Worm (Caenorhabditis elegans): ENCODE results near the gene C50C3.19.

C50C3.19 gene

DNA sequence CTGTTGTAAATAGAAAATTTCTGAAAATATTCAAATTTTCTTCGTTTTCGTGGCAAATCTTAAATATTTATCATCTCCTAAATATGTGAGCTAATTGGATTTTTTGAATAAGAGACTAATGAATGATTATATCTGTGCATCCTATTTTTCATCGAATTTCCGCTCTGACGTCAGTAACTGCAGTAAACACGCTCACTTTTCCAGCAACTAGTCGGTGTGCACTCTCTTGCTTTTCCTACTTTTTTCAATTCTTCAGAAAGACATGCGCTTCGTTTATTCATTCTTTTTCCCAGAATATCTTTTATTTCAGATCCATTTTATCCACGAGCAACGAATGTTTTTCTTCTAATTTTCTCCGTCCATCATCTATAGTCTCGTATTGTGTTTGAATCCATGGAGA lies 38.9 kb downstream of the C50C3.19 start:
- TF ChIP-seq F37D6.2 (tag; optimal IDR thresholded peaks at IDR 0.05) (peak; percentile 11), pha-4 (GFP tag; IDR thresholded peaks at IDR 0.05) (no peak), pha-4 (tag; optimal IDR thresholded peaks at IDR 0.05) (no peak), nhr-10 (tag; optimal IDR thresholded peaks at IDR 0.05) (no peak), R02D3.7 (tag; optimal IDR thresholded peaks at IDR 0.05) (no peak), jun-1 (tag; optimal IDR thresholded peaks at IDR 0.05) (no peak), nhr-11 (tag; optimal IDR thresholded peaks at IDR 0.05) (peak; percentile 27), hmg-1.1 (GFP tag; IDR thresholded peaks at IDR 0.05) (0 out of 2 replicates have a peak, but pooled peaks have one; percentile 6), zip-11 (GFP tag; IDR thresholded peaks at IDR 0.05) (no peak), lin-38 (GFP tag; IDR thresholded peaks at IDR 0.05) (0 out of 2 replicates have a peak, but pooled peaks have one; percentile 13), T20F7.1 (GFP tag; optimal IDR thresholded peaks at IDR 0.05) (no peak), ctbp-1 (GFP tag; IDR thresholded peaks at IDR 0.05) (0 out of 2 replicates have a peak, but pooled peaks have one; percentile 41), lsy-2 (tag; optimal IDR thresholded peaks at IDR 0.05) (peak in 1 of 2 experiments; percentile 15), attf-4 (tag; optimal IDR thresholded peaks at IDR 0.05) (no peak)

DNA sequence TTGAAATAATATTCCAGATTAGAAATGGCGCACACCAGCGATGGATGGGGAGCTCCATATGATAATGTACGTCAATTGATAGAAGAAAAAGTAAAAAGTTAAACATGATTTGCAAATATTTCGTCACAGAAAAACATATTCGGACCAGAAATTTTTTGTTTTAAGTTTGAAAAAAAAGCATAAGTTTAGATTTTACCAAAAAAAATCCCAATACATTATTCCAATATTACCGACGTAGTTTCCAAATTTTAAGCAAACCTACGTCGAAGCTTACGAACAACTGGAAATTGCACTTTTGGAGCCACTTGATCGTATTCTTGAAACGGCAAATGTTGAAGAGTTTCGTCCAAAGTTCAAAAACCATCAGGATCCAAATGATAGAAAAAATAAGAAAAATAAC lies 42.0 kb downstream of the C50C3.19 start, which contains the start of gene henn-1:
Gene henn-1, plus strand, starts transcription at position 18 of the 400 bp plus-strand sequence.
- TF ChIP-seq mep-1 (tag; optimal IDR thresholded peaks at IDR 0.05) = peak; percentile 10
- TF ChIP-seq lin-39 (tag; optimal IDR thresholded peaks at IDR 0.05) = peak; percentile 48
- no peak for TF ChIP-seq fos-1 (tag; optimal IDR thresholded peaks at IDR 0.05)
- peak; percentile 16 for TF ChIP-seq dve-1 (tag; optimal IDR thresholded peaks at IDR 0.05; ENCODE audit: insufficient read depth)
- 0 out of 2 replicates have a peak, but pooled peaks have one; percentile 8 for TF ChIP-seq ctbp-1 (GFP tag; IDR thresholded peaks at IDR 0.05)
- no peak for TF ChIP-seq ceh-28 (tag; optimal IDR thresholded peaks at IDR 0.05)
- 0 out of 2 replicates have a peak, but pooled peaks have one; percentile 21 for TF ChIP-seq arid-1 (GFP tag; conservative IDR thresholded peaks at IDR 0.05)
- TF ChIP-seq dpl-1 (GFP tag; optimal IDR thresholded peaks at IDR 0.05) = no peak
- no peak for TF ChIP-seq rbr-2 (tag; optimal IDR thresholded peaks at IDR 0.05)
- peak in 1 of 2 experiments; percentile 56 for TF ChIP-seq unc-62 (GFP tag; optimal IDR thresholded peaks at IDR 0.05 in 1 of 2)
- no peak for TF ChIP-seq unc-62 (tag; optimal IDR thresholded peaks at IDR 0.05)
- TF ChIP-seq sdz-12 (GFP tag; optimal IDR thresholded peaks at IDR 0.05) = peak; percentile 27
- TF ChIP-seq hlh-11 (tag; optimal IDR thresholded peaks at IDR 0.05) = peak; percentile 3

DNA sequence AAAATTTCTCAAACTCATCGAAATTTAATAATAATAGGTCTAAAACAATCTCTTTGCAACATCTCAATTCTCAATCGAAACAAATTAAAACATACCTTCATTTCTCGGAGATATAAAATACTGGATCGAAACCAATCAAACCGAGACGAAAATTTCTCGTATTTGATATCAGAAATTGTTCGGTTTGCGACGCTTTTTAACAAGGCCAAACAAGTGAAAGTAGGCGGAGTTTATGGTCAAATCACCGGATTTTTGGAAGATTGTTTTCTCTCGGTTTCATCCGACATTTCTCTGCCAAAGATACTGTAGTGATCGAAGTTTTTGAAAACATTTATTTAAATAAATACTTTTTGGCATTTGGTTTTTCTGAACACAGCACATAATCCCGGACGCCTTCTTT lies 44.8 kb downstream of the C50C3.19 start, which contains the start of gene C02F5.14:
Gene C02F5.14, minus strand, starts transcription at position 157 of the 400 bp plus-strand sequence.
- TF ChIP-seq lin-15B (tag; optimal IDR thresholded peaks at IDR 0.05) (no peak), snpc-4 (tag; optimal IDR thresholded peaks at IDR 0.05) (no peak), R02D3.7 (tag; optimal IDR thresholded peaks at IDR 0.05) (no peak), unc-39 (tag; optimal IDR thresholded peaks at IDR 0.05) (no peak), ces-1 (GFP tag; optimal IDR thresholded peaks at IDR 0.05) (no peak), nhr-111 (GFP tag; optimal IDR thresholded peaks at IDR 0.05) (no peak), mdt-29 (GFP tag; IDR thresholded peaks at IDR 0.05) (no peak), spr-1 (tag; optimal IDR thresholded peaks at IDR 0.05) (no peak), D1046.2 (GFP tag; IDR thresholded peaks at IDR 0.05) (no peak), ceh-62 (tag; optimal IDR thresholded peaks at IDR 0.05) (no peak), F44E2.7 (GFP tag; IDR thresholded peaks at IDR 0.05) (no peak)

DNA sequence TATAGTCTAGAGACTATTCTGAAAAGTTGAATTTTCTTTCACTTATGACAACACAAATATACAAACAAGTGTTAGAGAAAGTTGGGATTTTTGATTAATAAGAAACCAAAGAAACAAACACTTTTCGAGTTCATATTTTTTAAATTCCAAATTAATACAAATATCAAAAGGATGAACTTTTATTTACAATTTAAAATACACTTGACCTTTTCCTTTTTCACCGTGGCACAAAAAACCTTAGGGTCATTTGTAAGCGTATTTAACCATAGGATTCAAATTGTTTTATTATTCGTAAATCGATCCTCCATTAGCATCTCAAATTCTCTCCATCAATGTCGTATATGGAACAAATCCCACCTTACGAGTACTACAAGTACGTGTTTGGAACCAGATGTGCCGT lies 45.3 kb downstream of the C50C3.19 start, which contains the start of gene C02F5.5:
Gene C02F5.5, plus strand, starts transcription at position 301 of the 400 bp plus-strand sequence.
- TF ChIP-seq rbr-2 (tag; optimal IDR thresholded peaks at IDR 0.05) = no peak
- TF ChIP-seq ctbp-1 (GFP tag; IDR thresholded peaks at IDR 0.05) = no peak
- no peak for TF ChIP-seq madf-9 (GFP tag; conservative IDR thresholded peaks at IDR 0.05)
- no peak for TF ChIP-seq spr-1 (tag; optimal IDR thresholded peaks at IDR 0.05)
- no peak for TF ChIP-seq F44E2.7 (GFP tag; IDR thresholded peaks at IDR 0.05)
- TF ChIP-seq gei-8 (GFP tag; optimal IDR thresholded peaks at IDR 0.05) = no peak
- TF ChIP-seq nhr-11 (tag; optimal IDR thresholded peaks at IDR 0.05) = no peak

Data from whole organism, L4 larva.